Fruit fly (Drosophila melanogaster): Measurements from ENCODE around the gene Hsc70-4.

Hsc70-4 gene

DNA sequence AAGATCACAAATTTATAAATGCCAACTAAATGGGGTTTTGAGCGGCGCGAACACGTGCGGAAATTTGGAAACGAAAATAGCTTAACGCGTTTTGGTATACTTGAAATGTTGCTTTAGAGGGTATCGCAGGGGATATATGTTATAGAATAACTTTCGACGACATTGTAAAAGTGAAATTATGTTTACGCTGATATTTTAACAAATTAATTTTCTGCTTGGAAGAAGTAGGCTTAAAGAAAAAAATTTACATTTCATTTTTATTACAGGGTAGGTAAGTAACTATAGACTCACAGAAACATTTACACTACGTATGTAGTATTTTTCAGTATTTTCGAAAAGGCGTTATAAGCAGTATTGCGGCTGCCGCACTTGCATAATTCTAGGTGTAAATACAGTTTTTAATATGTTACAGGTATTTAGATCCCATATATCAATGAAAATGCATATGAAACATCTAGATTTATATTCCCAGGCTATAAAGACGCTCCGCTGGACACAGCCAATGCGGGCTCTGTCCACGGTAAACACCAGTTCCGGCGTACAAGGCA lies 13.1 kb upstream of the Hsc70-4 start, which contains the start of the genes Art3 and mRpS10 (continued):
- TF ChIP-seq eyg (GFP tag; optimal IDR thresholded peaks at IDR 0.05) (peak; percentile 100), bcd (GFP tag; optimal IDR thresholded peaks at IDR 0.05) (peak; percentile 100), CG16779 (GFP tag; IDR thresholded peaks at IDR 0.05) (peak; percentile 100), CG10274 (GFP tag; optimal IDR thresholded peaks at IDR 0.05) (peak; percentile 96), Six4 (GFP tag; optimal IDR thresholded peaks at IDR 0.05) (peak; percentile 100), eve (GFP tag; optimal IDR thresholded peaks at IDR 0.05) (peak in 1 of 2 experiments; percentile 97), unpg (GFP tag; optimal IDR thresholded peaks at IDR 0.05) (peak; percentile 100), fd102C (GFP tag; optimal IDR thresholded peaks at IDR 0.05) (peak; percentile 99), CG12391 (tag; optimal IDR thresholded peaks at IDR 0.05) (peak; percentile 100), kni (GFP tag; optimal IDR thresholded peaks at IDR 0.05) (peak; percentile 99), Ets97D (GFP tag; optimal IDR thresholded peaks at IDR 0.05) (peak; percentile 96), CG10654 (GFP tag; optimal IDR thresholded peaks at IDR 0.05) (peak; percentile 100), Oli (tag; optimal IDR thresholded peaks at IDR 0.05) (peak; percentile 100), Mes4 (GFP tag; optimal IDR thresholded peaks at IDR 0.05) (peak; percentile 100), dati (GFP tag; IDR thresholded peaks at IDR 0.05) (peak; percentile 100), sr (GFP tag; IDR thresholded peaks at IDR 0.05) (peak; percentile 99), bowl (GFP tag; IDR thresholded peaks at IDR 0.05) (peak; percentile 99), gfzf (GFP tag; optimal IDR thresholded peaks at IDR 0.05) (peak; percentile 89), az2 (GFP tag; optimal IDR thresholded peaks at IDR 0.05) (peak; percentile 100), Optix (GFP tag; IDR thresholded peaks at IDR 0.05) (peak; percentile 88; the same call in 2 of the 3 replicates), Deaf1 (tag; optimal IDR thresholded peaks at IDR 0.05) (peak; percentile 94), gcm (GFP tag; optimal IDR thresholded peaks at IDR 0.05) (peak; percentile 100), Opbp (GFP tag; IDR thresholded peaks at IDR 0.05; ENCODE audit: partially characterized antibody) (peak; percentile 29; the same call in 1 of the 3 replicates), wdn (GFP tag; IDR thresholded peaks at IDR 0.05) (peak; percentile 100), GATAe (GFP tag; conservative IDR thresholded peaks at IDR 0.05) (peak; percentile 100), ind (GFP tag; optimal IDR thresholded peaks at IDR 0.05) (peak; percentile 100), Fer1 (GFP tag; optimal IDR thresholded peaks at IDR 0.05) (peak; percentile 100), CG3995 (GFP tag; optimal IDR thresholded peaks at IDR 0.05) (peak; percentile 91), stc (GFP tag; IDR thresholded peaks at IDR 0.05) (peak; percentile 100), PHDP (tag; optimal IDR thresholded peaks at IDR 0.05) (peak; percentile 100), tap (tag; optimal IDR thresholded peaks at IDR 0.05) (peak; percentile 100), CG2199 (GFP tag; IDR thresholded peaks at IDR 0.05) (peak; percentile 100), insv (GFP tag; optimal IDR thresholded peaks at IDR 0.05) (peak; percentile 69 to 88), CG15011 (GFP tag; optimal IDR thresholded peaks at IDR 0.05) (peak; percentile 100), Med (GFP tag) (peak; percentile 100), CG11093 (GFP tag; IDR thresholded peaks at IDR 0.05) (peak; percentile 100), CG1529 (GFP tag; optimal IDR thresholded peaks at IDR 0.05) (peak; percentile 100), jumu (GFP tag; optimal IDR thresholded peaks at IDR 0.05) (peak; percentile 100), Lpt (GFP tag; optimal IDR thresholded peaks at IDR 0.05) (no peak), tin (GFP tag; optimal IDR thresholded peaks at IDR 0.05) (peak; percentile 100), CG15269 (tag; optimal IDR thresholded peaks at IDR 0.05) (peak; percentile 100), row (GFP tag; IDR thresholded peaks at IDR 0.05) (peak; percentile 100), CG42726 (GFP tag; IDR thresholded peaks at IDR 0.05; ENCODE audit: partially characterized antibody) (0 out of 2 replicates have a peak, but pooled peaks have one; percentile 36), da (GFP tag; optimal IDR thresholded peaks at IDR 0.05) (peak; percentile 100), Fer3 (tag; optimal IDR thresholded peaks at IDR 0.05) (peak; percentile 100), ttk (GFP tag; IDR thresholded peaks at IDR 0.05) (peak; percentile 100), cg (GFP tag; optimal IDR thresholded peaks at IDR 0.05) (peak; percentile 7), CG4282 (GFP tag; optimal IDR thresholded peaks at IDR 0.05) (peak; percentile 98), Rx (GFP tag; IDR thresholded peaks at IDR 0.05) (peak; percentile 100), HLH3B (GFP tag; IDR thresholded peaks at IDR 0.05) (peak; percentile 100), pita (GFP tag; optimal IDR thresholded peaks at IDR 0.05) (no peak)
